Fruit fly (Drosophila melanogaster) whole organism, embryonic: ENCODE measurements around the gene CG10341.
A peak's percentile ranks its signal among the peaks of the same experiment; 100 is the strongest.

Experiments
- Ada2b ChIP-seq: fragments of 200-800 bp; sonication (Bioruptor generic); IDR thresholded peaks from 2 replicates; pipeline ENCODE4 v1.3.6; 2022; ENCODE audit warnings: missing biosample characterization, missing genetic modification characterization
- Aef1 ChIP-seq: fragments of 200-800 bp; sonication (Bioruptor generic); IDR thresholded peaks from 3 replicates; pipeline ENCODE4 v1.3.6; 2022; ENCODE audit warnings: missing biosample characterization, missing genetic modification characterization
- CG11085 ChIP-seq: fragments of 200-800 bp; sonication (Bioruptor generic); IDR thresholded peaks from 2 replicates; pipeline ENCODE4 v1.3.6; 2022; ENCODE audit warnings: missing biosample characterization, missing genetic modification characterization
- CG11723 ChIP-seq: fragments of 200-800 bp; sonication (Bioruptor generic); optimal IDR thresholded peaks from 2 replicates; lab custom pipeline; 2017; ENCODE audit warnings: missing biosample characterization, mild to moderate bottlenecking, missing genetic modification characterization
- CG12219 ChIP-seq: fragments of 200-800 bp; sonication (Bioruptor generic); optimal IDR thresholded peaks from 3 replicates; lab custom pipeline; 2018; ENCODE audit warnings: missing biosample characterization, mild to moderate bottlenecking, missing genetic modification characterization
- CG12299 ChIP-seq: fragments of 200-800 bp; sonication (Bioruptor generic); optimal IDR thresholded peaks from 2 replicates; lab custom pipeline; 2018; ENCODE audit warnings: missing biosample characterization, mild to moderate bottlenecking, missing genetic modification characterization
- CG13296 ChIP-seq: fragments of 200-800 bp; sonication (Bioruptor generic); optimal IDR thresholded peaks from 3 replicates; lab custom pipeline; 2018; ENCODE audit warnings: missing biosample characterization, mild to moderate bottlenecking, missing genetic modification characterization
- CG13624 ChIP-seq: fragments of 200-800 bp; sonication (Bioruptor generic); optimal IDR thresholded peaks from 2 replicates; lab custom pipeline; 2016; ENCODE audit warnings: missing biosample characterization, missing genetic modification characterization
- CG16813 ChIP-seq: fragments of 200-800 bp; sonication (Bioruptor generic); IDR thresholded peaks from 3 replicates; pipeline ENCODE4 v1.3.6; 2022; ENCODE audit warnings: missing biosample characterization, missing genetic modification characterization; ENCODE audit not compliant: partially characterized antibody
- CG17186 ChIP-seq: fragments of 200-800 bp; sonication (Bioruptor generic); optimal IDR thresholded peaks from 3 replicates; lab custom pipeline; 2017; ENCODE audit warnings: missing biosample characterization, missing genetic modification reagents, missing genetic modification characterization
- CG18011 ChIP-seq: fragments of 200-800 bp; sonication (Bioruptor generic); optimal IDR thresholded peaks from 2 replicates; lab custom pipeline; 2017; ENCODE audit warnings: missing biosample characterization, missing genetic modification characterization, mild to moderate bottlenecking, moderate library complexity, missing genotype
- CG30431 ChIP-seq: fragments of 200-800 bp; sonication (Bioruptor generic); optimal IDR thresholded peaks from 2 replicates; lab custom pipeline; 2017; ENCODE audit warnings: missing biosample characterization, missing genetic modification characterization
- CG31365 ChIP-seq: fragments of 200-800 bp; sonication (Bioruptor generic); optimal IDR thresholded peaks from 2 replicates; lab custom pipeline; 2018; ENCODE audit warnings: missing biosample characterization, mild to moderate bottlenecking, missing genetic modification characterization
- CG34376 ChIP-seq: fragments of 200-800 bp; sonication (Bioruptor generic); optimal IDR thresholded peaks from 2 replicates; lab custom pipeline; 2018; ENCODE audit warnings: missing biosample characterization, mild to moderate bottlenecking, missing genetic modification characterization
- CG3838 ChIP-seq: fragments of 200-800 bp; sonication (Bioruptor generic); optimal IDR thresholded peaks from 3 replicates; lab custom pipeline; 2016; ENCODE audit warnings: missing biosample characterization, missing genetic modification characterization
- CG43689 ChIP-seq: fragments of 200-800 bp; sonication (Bioruptor generic); IDR thresholded peaks from 2 replicates; pipeline ENCODE4 v1.3.6; 2022; ENCODE audit warnings: missing biosample characterization, missing genetic modification characterization
- CG5953 ChIP-seq: fragments of 200-800 bp; sonication (Bioruptor generic); IDR thresholded peaks from 2 replicates; pipeline ENCODE4 v1.3.6; 2022; ENCODE audit warnings: missing biosample characterization, missing genetic modification characterization
- CG7928 ChIP-seq: fragments of 200-800 bp; sonication (Bioruptor generic); optimal IDR thresholded peaks from 2 replicates; lab custom pipeline; 2017; ENCODE audit warnings: missing biosample characterization, mild to moderate bottlenecking, missing genetic modification characterization
- CG7963 ChIP-seq: fragments of 200-800 bp; sonication (Bioruptor generic); IDR thresholded peaks from 3 replicates; pipeline ENCODE4 v1.3.6; 2022; ENCODE audit warnings: missing biosample characterization, missing genetic modification characterization; ENCODE audit not compliant: partially characterized antibody
- CG9876 ChIP-seq: fragments of 200-800 bp; sonication (Bioruptor generic); optimal IDR thresholded peaks from 2 replicates; lab custom pipeline; 2016; ENCODE audit warnings: missing biosample characterization, missing genetic modification characterization
- D ChIP-seq, 2 experiments: fragments of 200-800 bp in 1 of 2; fragments of >200 bp in 1 of 2; sonication (Bioruptor generic) in 1 of 2; optimal IDR thresholded peaks; 2 replicates in 1 of 2; 3 replicates in 1 of 2; lab custom pipeline; 2017; ENCODE audit warnings: mild to moderate bottlenecking in 1 of 2, missing biosample characterization in 1 of 2, missing genetic modification characterization in 1 of 2, missing genetic modification reagents in 1 of 2
- D19A ChIP-seq: fragments of 200-800 bp; optimal IDR thresholded peaks from 3 replicates; lab custom pipeline; 2019; ENCODE audit warnings: missing biosample characterization, mild to moderate bottlenecking, missing genetic modification characterization, moderate library complexity
- Dbx ChIP-seq: fragments of 200-800 bp; sonication (Bioruptor generic); IDR thresholded peaks from 3 replicates; pipeline ENCODE4 v1.3.6; 2022; ENCODE audit warnings: missing biosample characterization, missing genetic modification characterization
- HmgD ChIP-seq: fragments of 200-800 bp; sonication (Bioruptor generic); optimal IDR thresholded peaks from 3 replicates; lab custom pipeline; 2016; ENCODE audit warnings: missing biosample characterization, missing genetic modification characterization
- Hr3 ChIP-seq: fragments of 200-800 bp; sonication (Bioruptor generic); optimal IDR thresholded peaks from 3 replicates; lab custom pipeline; 2016; ENCODE audit warnings: missing biosample characterization, missing genetic modification characterization
- Max ChIP-seq: fragments of 200-800 bp; sonication (Bioruptor generic); optimal IDR thresholded peaks from 2 replicates; lab custom pipeline; 2016; ENCODE audit warnings: missing biosample characterization, mild to moderate bottlenecking, missing genetic modification characterization
- NC2β ChIP-seq: fragments of 200-800 bp; sonication (Bioruptor generic); optimal IDR thresholded peaks from 2 replicates; lab custom pipeline; 2016; ENCODE audit warnings: missing biosample characterization, missing genetic modification characterization
- Ravus ChIP-seq: fragments of 200-800 bp; sonication (Bioruptor generic); IDR thresholded peaks from 2 replicates; pipeline ENCODE4 v1.3.6; 2022; ENCODE audit warnings: missing biosample characterization, missing genetic modification characterization
- Sry-β ChIP-seq: fragments of 200-800 bp; sonication (Bioruptor generic); optimal IDR thresholded peaks from 2 replicates; lab custom pipeline; 2018; ENCODE audit warnings: missing biosample characterization, mild to moderate bottlenecking, missing genetic modification characterization, moderate library complexity
- al ChIP-seq: fragments of 200-800 bp; sonication (Bioruptor generic); IDR thresholded peaks from 2 replicates; pipeline ENCODE4 v1.3.6; 2022; ENCODE audit warnings: missing biosample characterization, missing genetic modification characterization
- caup ChIP-seq: fragments of 200-800 bp; sonication (Bioruptor generic); optimal IDR thresholded peaks from 3 replicates; lab custom pipeline; 2017; ENCODE audit warnings: missing biosample characterization, mild to moderate bottlenecking, missing genetic modification characterization, moderate library complexity; ENCODE audit not compliant: severe bottlenecking
- dan ChIP-seq: fragments of 200-800 bp; sonication (Bioruptor generic); IDR thresholded peaks from 2 replicates; pipeline ENCODE4 v1.3.6; 2022; ENCODE audit warnings: missing biosample characterization, missing genetic modification characterization
- dmrt99B ChIP-seq: fragments of 200-800 bp; sonication (Bioruptor generic); optimal IDR thresholded peaks from 2 replicates; lab custom pipeline; 2018; ENCODE audit warnings: missing biosample characterization, mild to moderate bottlenecking, missing genetic modification characterization, moderate library complexity
- emc ChIP-seq: fragments of 200-800 bp; sonication (Bioruptor generic); optimal IDR thresholded peaks from 2 replicates; lab custom pipeline; 2016; ENCODE audit warnings: missing biosample characterization, missing genetic modification characterization
- exex ChIP-seq: fragments of 200-800 bp; sonication (Bioruptor generic); optimal IDR thresholded peaks from 4 replicates; lab custom pipeline; 2018; ENCODE audit warnings: missing biosample characterization, mild to moderate bottlenecking, missing genetic modification characterization, moderate library complexity
- fd102C ChIP-seq: fragments of 200-800 bp; sonication (Bioruptor generic); optimal IDR thresholded peaks from 2 replicates; lab custom pipeline; 2018; ENCODE audit warnings: missing biosample characterization, mild to moderate bottlenecking, missing genetic modification characterization, moderate library complexity
- ftz-f1 ChIP-seq: fragments of 200-800 bp; sonication (Bioruptor generic); optimal IDR thresholded peaks from 2 replicates; lab custom pipeline; 2016; ENCODE audit warnings: missing biosample characterization, missing genetic modification characterization
- gce ChIP-seq: fragments of 200-800 bp; sonication (Bioruptor generic); IDR thresholded peaks from 3 replicates; pipeline ENCODE4 v1.3.6; 2022; ENCODE audit warnings: missing biosample characterization, missing genetic modification characterization
- lola ChIP-seq, 3 experiments: fragments of >200 bp in 2 of 3; fragments of 200-800 bp in 1 of 3; sonication (Bioruptor generic) in 1 of 3; optimal IDR thresholded peaks; 2 replicates each; lab custom pipeline; 2017 to 2019; ENCODE audit warnings: missing biosample characterization in 3 of 3, missing genetic modification characterization in 3 of 3, mild to moderate bottlenecking in 1 of 3, moderate library complexity in 1 of 3
- lov ChIP-seq, 2 experiments: fragments of 200-800 bp in 1 of 2; fragments of >200 bp in 1 of 2; sonication (Bioruptor generic) in 1 of 2; IDR thresholded peaks in 1 of 2; optimal IDR thresholded peaks in 1 of 2; 2 replicates in 1 of 2; 3 replicates in 1 of 2; pipeline versions ENCODE4 v1.3.6 to Lab custom; 2017 to 2022; ENCODE audit warnings: missing biosample characterization in 1 of 2, missing genetic modification characterization in 1 of 2
- nerfin-2 ChIP-seq: fragments of 200-800 bp; sonication (Bioruptor generic); IDR thresholded peaks from 2 replicates; pipeline ENCODE4 v1.3.6; 2022; ENCODE audit warnings: missing biosample characterization, missing genetic modification characterization; ENCODE audit not compliant: partially characterized antibody
- nom ChIP-seq: fragments of 200-800 bp; sonication (Bioruptor generic); optimal IDR thresholded peaks from 2 replicates; lab custom pipeline; 2017; ENCODE audit warnings: missing biosample characterization, missing genetic modification characterization, mild to moderate bottlenecking, moderate library complexity, missing genetic modification reagents
- phol ChIP-seq: fragments of 200-800 bp; sonication (Bioruptor generic); optimal IDR thresholded peaks from 3 replicates; lab custom pipeline; 2018; ENCODE audit warnings: missing biosample characterization, mild to moderate bottlenecking, missing genetic modification characterization, moderate library complexity
- pnt ChIP-seq: fragments of 200-800 bp; sonication (Bioruptor generic); optimal IDR thresholded peaks from 3 replicates; lab custom pipeline; 2016; ENCODE audit warnings: missing biosample characterization, missing genetic modification characterization
- sim ChIP-seq: fragments of 200-800 bp; sonication (Bioruptor generic); IDR thresholded peaks from 2 replicates; pipeline ENCODE4 v1.3.6; 2022; ENCODE audit warnings: missing biosample characterization, missing genetic modification characterization
- slou ChIP-seq: fragments of 200-800 bp; sonication (Bioruptor generic); optimal IDR thresholded peaks from 3 replicates; lab custom pipeline; 2016; ENCODE audit warnings: missing biosample characterization, missing genetic modification characterization
- slp2 ChIP-seq: fragments of 200-800 bp; sonication (Bioruptor generic); optimal IDR thresholded peaks from 2 replicates; lab custom pipeline; 2016; ENCODE audit warnings: missing biosample characterization, missing genetic modification characterization

The CG10341 gene

DNA sequence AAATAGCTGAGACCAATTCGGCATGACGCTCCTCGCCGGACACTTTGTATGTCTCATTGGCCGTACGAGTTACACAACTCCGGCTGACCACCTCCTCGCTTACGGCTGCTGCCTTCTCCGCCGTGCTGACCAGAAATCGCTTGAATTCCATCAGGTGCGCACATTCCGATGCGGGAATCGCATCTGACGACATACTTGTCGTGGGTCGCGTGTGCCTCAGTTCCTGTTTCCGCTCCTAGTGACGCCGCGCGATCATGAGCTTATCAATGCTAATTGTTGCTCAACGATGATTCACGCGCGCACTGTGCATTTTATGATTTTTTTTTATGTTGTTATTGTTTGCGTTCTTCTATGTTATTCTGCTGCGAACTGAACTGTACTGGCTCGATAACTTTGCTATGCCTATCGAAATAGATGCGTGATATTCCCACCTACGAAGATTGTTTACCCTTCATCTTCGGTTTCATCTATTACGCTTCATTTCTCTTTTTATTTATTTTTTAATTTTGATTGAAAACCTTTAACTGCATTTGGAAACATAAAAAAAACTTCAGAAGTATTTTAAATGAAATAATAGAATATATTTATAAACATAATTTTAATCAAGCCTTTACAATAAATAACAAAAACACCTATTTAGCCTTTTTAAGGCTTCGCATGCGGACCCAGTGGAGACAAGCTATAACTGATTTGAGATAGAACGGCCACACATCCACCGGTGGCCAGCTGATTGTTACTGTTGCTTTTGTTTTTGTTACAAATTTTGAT is 4.4 kb downstream of the CG10341 start, which contains the start of the genes CG10376 and CG10343 (continued):
- no peak for TF ChIP-seq nerfin-2 (GFP tag; lab: Robert Waterston, UW)
- TF ChIP-seq caup (GFP tag; lab: Kevin White, UChicago), result peak; percentile 83
- peak; percentile 50 for TF ChIP-seq CG7928
- TF ChIP-seq CG13624, result peak; percentile 38
- peak; percentile 60 for TF ChIP-seq pnt (GFP tag; lab: Kevin White, UChicago)
- TF ChIP-seq nom (GFP tag; lab: Kevin White, UChicago), result peak; percentile 58
- no peak for TF ChIP-seq CG31365 (tag; lab: Kevin White, UChicago)
- peak; percentile 77 for TF ChIP-seq Max (GFP tag; lab: Kevin White, UChicago)
- peak; percentile 96 for TF ChIP-seq phol (tag; lab: Kevin White, UChicago)
- peak; percentile 4 for TF ChIP-seq CG12219 (GFP tag; lab: Kevin White, UChicago)
- peak; percentile 53 for TF ChIP-seq CG34376 (GFP tag; lab: Kevin White, UChicago)
- TF ChIP-seq CG17186, result peak; percentile 37
- TF ChIP-seq ftz-f1 (GFP tag; lab: Kevin White, UChicago), result no peak
- peak; percentile 54; the same call in 1 of the 2 replicates for TF ChIP-seq CG43689 (GFP tag; lab: Robert Waterston, UW)
- TF ChIP-seq D19A (tag; lab: Kevin White, UChicago), result peak; percentile 99
- peak; percentile 78 for TF ChIP-seq CG13296 (GFP tag; lab: Kevin White, UChicago)
- peak; percentile 67 for TF ChIP-seq CG7963
- peak; percentile 75 for TF ChIP-seq Ada2b (GFP tag; lab: Robert Waterston, UW)
- peak; percentile 78 for TF ChIP-seq Aef1
- peak; percentile 81 for TF ChIP-seq slou (GFP tag; lab: Kevin White, UChicago)
- peak; percentile 59 for TF ChIP-seq fd102C (GFP tag; lab: Kevin White, UChicago)
- TF ChIP-seq Dbx (GFP tag; lab: Robert Waterston, UW), result peak; percentile 90
- TF ChIP-seq Hr3, result peak; percentile 94
- TF ChIP-seq al (GFP tag; lab: Robert Waterston, UW), result peak; percentile 85
- TF ChIP-seq dmrt99B (tag; lab: Kevin White, UChicago), result peak; percentile 92
- TF ChIP-seq CG9876 (GFP tag; lab: Kevin White, UChicago), result peak; percentile 43
- TF ChIP-seq CG16813, result no peak
- peak; percentile 82 for TF ChIP-seq CG30431 (GFP tag; lab: Kevin White, UChicago)
- peak; percentile 80 for TF ChIP-seq CG11085 (GFP tag; lab: Robert Waterston, UW)
- peak; percentile 51 for TF ChIP-seq CG18011
- TF ChIP-seq D (optimal IDR thresholded peaks at IDR 0.05; lab: Kevin White, UChicago), result no peak
- peak; percentile 83 for TF ChIP-seq D (GFP tag; optimal IDR thresholded peaks at IDR 0.05; lab: Kevin White, UChicago)
- peak; percentile 68 for TF ChIP-seq exex (tag; lab: Kevin White, UChicago)
- TF ChIP-seq CG3838 (GFP tag; lab: Kevin White, UChicago), result peak; percentile 60
- no peak for TF ChIP-seq gce (GFP tag; lab: Robert Waterston, UW)
- TF ChIP-seq dan (GFP tag; lab: Robert Waterston, UW), result 0 out of 2 replicates have a peak, but pooled peaks have one; percentile 19
- TF ChIP-seq Sry-β (GFP tag; lab: Kevin White, UChicago), result peak; percentile 74
- peak; percentile 16 for TF ChIP-seq emc (GFP tag; lab: Kevin White, UChicago)
- no peak for TF ChIP-seq lov (optimal IDR thresholded peaks at IDR 0.05; lab: Kevin White, UChicago)
- TF ChIP-seq lov (GFP tag; IDR thresholded peaks at IDR 0.05; lab: Robert Waterston, UW), result no peak
- TF ChIP-seq slp2 (GFP tag; lab: Kevin White, UChicago), result peak; percentile 39
- TF ChIP-seq NC2β (GFP tag; lab: Kevin White, UChicago), result peak; percentile 18
- TF ChIP-seq lola (GFP tag; optimal IDR thresholded peaks at IDR 0.05; lab: Kevin White, UChicago), result peak in 2 of 3 experiments; percentile 94 to 98
- no peak for TF ChIP-seq HmgD (GFP tag; lab: Kevin White, UChicago)
- peak; percentile 87 for TF ChIP-seq CG12299
- TF ChIP-seq Ravus (GFP tag; lab: Robert Waterston, UW), result peak; percentile 57
- TF ChIP-seq CG5953 (GFP tag; lab: Robert Waterston, UW), result no peak; the same call in 1 of the 2 replicates
- TF ChIP-seq CG11723 (GFP tag; lab: Kevin White, UChicago), result peak; percentile 83
- 0 out of 2 replicates have a peak, but pooled peaks have one; percentile 41 for TF ChIP-seq sim (GFP tag; lab: Robert Waterston, UW)
